Fruit fly (Drosophila melanogaster) whole organism, embryonic: ENCODE results near the gene Yip1d1.
A peak's percentile ranks its signal among the peaks of the same experiment; 100 is the strongest.

Experiments used
- Aef1 ChIP-seq: fragments of 200-800 bp; sonication (Bioruptor generic); IDR thresholded peaks from 3 replicates; pipeline ENCODE4 v1.3.6; 2022; ENCODE audit warnings: missing biosample characterization, missing genetic modification characterization
- Atf6 ChIP-seq: fragments of 200-800 bp; sonication (Bioruptor generic); IDR thresholded peaks from 2 replicates; pipeline ENCODE4 v1.3.6; 2022; ENCODE audit warnings: missing biosample characterization, missing genetic modification characterization
- B-H1 ChIP-seq: fragments of 200-800 bp; sonication (Bioruptor generic); IDR thresholded peaks from 3 replicates; pipeline ENCODE4 v1.3.6; 2022; ENCODE audit warnings: missing biosample characterization, missing genetic modification characterization
- B-H2 ChIP-seq: fragments of 200-800 bp; sonication (Bioruptor generic); optimal IDR thresholded peaks from 2 replicates; lab custom pipeline; 2018; ENCODE audit warnings: missing biosample characterization, mild to moderate bottlenecking, missing genetic modification characterization
- Bdp1 ChIP-seq: fragments of 200-800 bp; sonication (Bioruptor generic); optimal IDR thresholded peaks from 3 replicates; lab custom pipeline; 2016; ENCODE audit warnings: missing biosample characterization, missing genetic modification characterization
- Blimp-1 ChIP-seq: fragments of 200-800 bp; sonication (Bioruptor generic); optimal IDR thresholded peaks from 3 replicates; lab custom pipeline; 2018; ENCODE audit warnings: missing biosample characterization, missing genetic modification characterization, mild to moderate bottlenecking, moderate library complexity, missing genetic modification reagents
- CG12155 ChIP-seq: fragments of 200-800 bp; sonication (Bioruptor generic); optimal IDR thresholded peaks from 3 replicates; lab custom pipeline; 2016; ENCODE audit warnings: missing biosample characterization, missing genetic modification characterization
- CG13287 ChIP-seq: fragments of 200-800 bp; sonication (Bioruptor generic); IDR thresholded peaks from 2 replicates; pipeline ENCODE4 v1.3.6; 2022; ENCODE audit warnings: missing biosample characterization, missing genetic modification characterization; ENCODE audit not compliant: partially characterized antibody
- CG14965 ChIP-seq: fragments of 200-800 bp; sonication (Bioruptor generic); optimal IDR thresholded peaks from 2 replicates; lab custom pipeline; 2016; ENCODE audit warnings: missing biosample characterization, missing genetic modification characterization, borderline replicate concordance
- CG15514 ChIP-seq: fragments of 200-800 bp; sonication (Bioruptor generic); optimal IDR thresholded peaks from 3 replicates; lab custom pipeline; 2017; ENCODE audit warnings: missing biosample characterization, missing genetic modification characterization, mild to moderate bottlenecking, moderate library complexity, missing genetic modification reagents
- CG1603 ChIP-seq: fragments of 200-800 bp; sonication (Bioruptor generic); optimal IDR thresholded peaks from 2 replicates; lab custom pipeline; 2019; ENCODE audit warnings: missing biosample characterization, mild to moderate bottlenecking, missing genetic modification characterization, moderate library complexity
- CG17186 ChIP-seq: fragments of 200-800 bp; sonication (Bioruptor generic); optimal IDR thresholded peaks from 3 replicates; lab custom pipeline; 2017; ENCODE audit warnings: missing biosample characterization, missing genetic modification reagents, missing genetic modification characterization
- CG17829 ChIP-seq: fragments of 200-800 bp; optimal IDR thresholded peaks from 2 replicates; lab custom pipeline; 2019; ENCODE audit warnings: missing biosample characterization, mild to moderate bottlenecking, missing genetic modification characterization, moderate library complexity
- CG2889 ChIP-seq: fragments of 200-800 bp; sonication (Bioruptor generic); IDR thresholded peaks from 3 replicates; pipeline ENCODE4 v1.3.6; 2022; ENCODE audit warnings: missing biosample characterization, missing genetic modification characterization
- CG34376 ChIP-seq: fragments of 200-800 bp; sonication (Bioruptor generic); optimal IDR thresholded peaks from 2 replicates; lab custom pipeline; 2018; ENCODE audit warnings: missing biosample characterization, mild to moderate bottlenecking, missing genetic modification characterization
- CG4820 ChIP-seq: fragments of 200-800 bp; sonication (Bioruptor generic); optimal IDR thresholded peaks from 3 replicates; lab custom pipeline; 2016; ENCODE audit warnings: missing biosample characterization, missing genetic modification characterization
- Hmr ChIP-seq: fragments of 200-800 bp; sonication (Bioruptor generic); optimal IDR thresholded peaks from 3 replicates; lab custom pipeline; 2017; ENCODE audit warnings: mild to moderate bottlenecking, missing biosample characterization, missing genetic modification reagents, missing genetic modification characterization
- Hr3 ChIP-seq: fragments of 200-800 bp; sonication (Bioruptor generic); optimal IDR thresholded peaks from 3 replicates; lab custom pipeline; 2016; ENCODE audit warnings: missing biosample characterization, missing genetic modification characterization
- NC2α ChIP-seq: fragments of 200-800 bp; sonication (Bioruptor generic); optimal IDR thresholded peaks from 2 replicates; lab custom pipeline; 2016; ENCODE audit warnings: missing biosample characterization, missing genetic modification characterization
- Nf-YA ChIP-seq: fragments of 200-800 bp; sonication (Bioruptor generic); IDR thresholded peaks from 2 replicates; pipeline ENCODE4 v1.3.6; 2022; ENCODE audit warnings: missing biosample characterization, missing genetic modification characterization
- PHDP ChIP-seq: fragments of 200-800 bp; sonication (Bioruptor generic); optimal IDR thresholded peaks from 3 replicates; lab custom pipeline; 2018; ENCODE audit warnings: missing biosample characterization, mild to moderate bottlenecking, missing genetic modification characterization, moderate library complexity
- Six4 ChIP-seq: fragments of 200-800 bp; sonication (Bioruptor generic); optimal IDR thresholded peaks from 2 replicates; lab custom pipeline; 2016; ENCODE audit warnings: missing biosample characterization, missing genetic modification characterization
- ac ChIP-seq: fragments of 200-800 bp; sonication (Bioruptor generic); optimal IDR thresholded peaks from 3 replicates; lab custom pipeline; 2017; ENCODE audit warnings: missing biosample characterization, mild to moderate bottlenecking, missing genetic modification characterization
- al ChIP-seq: fragments of 200-800 bp; sonication (Bioruptor generic); IDR thresholded peaks from 2 replicates; pipeline ENCODE4 v1.3.6; 2022; ENCODE audit warnings: missing biosample characterization, missing genetic modification characterization
- caup ChIP-seq: fragments of 200-800 bp; sonication (Bioruptor generic); optimal IDR thresholded peaks from 3 replicates; lab custom pipeline; 2017; ENCODE audit warnings: missing biosample characterization, mild to moderate bottlenecking, missing genetic modification characterization, moderate library complexity; ENCODE audit not compliant: severe bottlenecking
- crc ChIP-seq: fragments of 200-800 bp; sonication (Bioruptor generic); optimal IDR thresholded peaks from 2 replicates; lab custom pipeline; 2016; ENCODE audit warnings: missing biosample characterization, missing genetic modification characterization
- cwo ChIP-seq: fragments of 200-800 bp; sonication (Bioruptor generic); optimal IDR thresholded peaks from 3 replicates; lab custom pipeline; 2017; ENCODE audit warnings: missing biosample characterization, missing genetic modification characterization, mild to moderate bottlenecking, moderate library complexity, missing genetic modification reagents
- fd102C ChIP-seq: fragments of 200-800 bp; sonication (Bioruptor generic); optimal IDR thresholded peaks from 2 replicates; lab custom pipeline; 2018; ENCODE audit warnings: missing biosample characterization, mild to moderate bottlenecking, missing genetic modification characterization, moderate library complexity
- ftz-f1 ChIP-seq: fragments of 200-800 bp; sonication (Bioruptor generic); optimal IDR thresholded peaks from 2 replicates; lab custom pipeline; 2016; ENCODE audit warnings: missing biosample characterization, missing genetic modification characterization
- hkb ChIP-seq, 2 experiments: fragments of 200-800 bp in 1 of 2; fragments of >200 bp in 1 of 2; sonication (Bioruptor generic) in 1 of 2; IDR thresholded peaks in 1 of 2; optimal IDR thresholded peaks in 1 of 2; 2 replicates each; pipeline versions ENCODE4 v1.3.6 to Lab custom; 2017 to 2022; ENCODE audit warnings: missing biosample characterization in 1 of 2, missing genetic modification characterization in 1 of 2
- knrl ChIP-seq: fragments of 200-800 bp; sonication (Bioruptor generic); IDR thresholded peaks from 3 replicates; pipeline ENCODE4 v1.3.6; 2022; ENCODE audit warnings: missing biosample characterization, missing genetic modification characterization; ENCODE audit not compliant: partially characterized antibody
- mirr ChIP-seq: fragments of 200-800 bp; sonication (Bioruptor generic); optimal IDR thresholded peaks from 3 replicates; lab custom pipeline; 2018; ENCODE audit warnings: missing biosample characterization, mild to moderate bottlenecking, missing genetic modification characterization
- mld ChIP-seq: fragments of 200-800 bp; sonication (Bioruptor generic); IDR thresholded peaks from 3 replicates; pipeline ENCODE4 v1.3.6; 2022; ENCODE audit warnings: missing biosample characterization, missing genetic modification characterization; ENCODE audit not compliant: partially characterized antibody
- otp ChIP-seq: fragments of 200-800 bp; sonication (Bioruptor generic); IDR thresholded peaks from 3 replicates; pipeline ENCODE4, ENCODE4 v1.3.6; 2022; ENCODE audit warnings: missing biosample characterization, missing genetic modification characterization
- ranshi ChIP-seq: fragments of 200-800 bp; sonication (Bioruptor generic); IDR thresholded peaks from 2 replicates; pipeline ENCODE4 v1.3.6; 2022; ENCODE audit warnings: missing biosample characterization, missing genetic modification characterization
- ro ChIP-seq: fragments of 200-800 bp; sonication (Bioruptor generic); IDR thresholded peaks from 2 replicates; pipeline ENCODE4 v1.3.6; 2022; ENCODE audit warnings: missing biosample characterization, missing genetic modification characterization
- sens ChIP-seq: fragments of 200-800 bp; sonication (Bioruptor generic); peaks from one replicate; lab custom pipeline; 2016; ENCODE audit warnings: missing biosample characterization, missing genetic modification characterization
- sim ChIP-seq: fragments of 200-800 bp; sonication (Bioruptor generic); IDR thresholded peaks from 2 replicates; pipeline ENCODE4 v1.3.6; 2022; ENCODE audit warnings: missing biosample characterization, missing genetic modification characterization
- sug ChIP-seq: fragments of 200-800 bp; optimal IDR thresholded peaks from 2 replicates; lab custom pipeline; 2019; ENCODE audit warnings: missing biosample characterization, mild to moderate bottlenecking, missing genetic modification characterization, moderate library complexity
- unc-4 ChIP-seq: fragments of 200-800 bp; sonication (Bioruptor generic); IDR thresholded peaks from 2 replicates; pipeline ENCODE4 v1.3.6; 2022; ENCODE audit warnings: missing biosample characterization, missing genetic modification characterization; ENCODE audit not compliant: partially characterized antibody
- vvl ChIP-seq: fragments of 200-800 bp; sonication (Bioruptor generic); IDR thresholded peaks from 2 replicates; pipeline ENCODE4 v1.3.6; 2022; ENCODE audit warnings: missing biosample characterization, missing genetic modification characterization
- zen ChIP-seq: fragments of 200-800 bp; sonication (Bioruptor generic); optimal IDR thresholded peaks from 3 replicates; lab custom pipeline; 2018; ENCODE audit warnings: missing biosample characterization, mild to moderate bottlenecking, missing genetic modification characterization, moderate library complexity

Yip1d1 gene

DNA sequence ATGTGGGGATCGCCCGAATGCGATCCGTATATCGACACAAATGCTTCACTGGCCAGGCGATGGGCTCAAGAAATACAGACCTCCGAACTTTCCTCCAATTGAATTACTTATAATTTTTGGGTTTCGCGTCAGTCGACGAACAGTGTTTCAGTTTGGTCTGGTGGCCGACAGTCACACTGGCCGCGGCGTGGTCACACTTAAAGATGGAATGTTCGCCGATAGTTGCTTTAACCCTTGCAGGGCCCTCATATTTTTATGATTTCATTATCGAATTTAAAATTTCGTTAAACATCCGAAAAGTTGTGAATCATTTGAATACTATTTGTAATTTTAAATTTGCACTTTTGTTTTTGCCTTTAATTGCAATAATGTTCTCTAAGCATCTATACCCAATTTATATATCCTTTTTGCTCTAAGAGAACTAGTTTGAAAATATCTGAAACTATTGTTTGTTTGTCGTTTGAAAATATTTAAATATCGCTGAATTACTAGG lies 18.6 kb upstream of the Yip1d1 start, which contains the start of gene Ube4B (continued):
- TF ChIP-seq CG14965 (GFP tag; lab: Kevin White, UChicago) (no peak), al (peak; percentile 62; the same call in 1 of the 2 replicates), CG13287 (GFP tag; lab: Robert Waterston, UW) (peak; percentile 88), fd102C (GFP tag; lab: Kevin White, UChicago) (no peak), ranshi (GFP tag; lab: Robert Waterston, UW) (peak; percentile 73), Hr3 (GFP tag; lab: Kevin White, UChicago) (peak; percentile 57), CG2889 (GFP tag; lab: Robert Waterston, UW) (0 out of 3 replicates have a peak, but pooled peaks have one; percentile 30), NC2α (peak; percentile 55), sens (GFP tag; lab: Kevin White, UChicago) (peak; percentile 91)

DNA sequence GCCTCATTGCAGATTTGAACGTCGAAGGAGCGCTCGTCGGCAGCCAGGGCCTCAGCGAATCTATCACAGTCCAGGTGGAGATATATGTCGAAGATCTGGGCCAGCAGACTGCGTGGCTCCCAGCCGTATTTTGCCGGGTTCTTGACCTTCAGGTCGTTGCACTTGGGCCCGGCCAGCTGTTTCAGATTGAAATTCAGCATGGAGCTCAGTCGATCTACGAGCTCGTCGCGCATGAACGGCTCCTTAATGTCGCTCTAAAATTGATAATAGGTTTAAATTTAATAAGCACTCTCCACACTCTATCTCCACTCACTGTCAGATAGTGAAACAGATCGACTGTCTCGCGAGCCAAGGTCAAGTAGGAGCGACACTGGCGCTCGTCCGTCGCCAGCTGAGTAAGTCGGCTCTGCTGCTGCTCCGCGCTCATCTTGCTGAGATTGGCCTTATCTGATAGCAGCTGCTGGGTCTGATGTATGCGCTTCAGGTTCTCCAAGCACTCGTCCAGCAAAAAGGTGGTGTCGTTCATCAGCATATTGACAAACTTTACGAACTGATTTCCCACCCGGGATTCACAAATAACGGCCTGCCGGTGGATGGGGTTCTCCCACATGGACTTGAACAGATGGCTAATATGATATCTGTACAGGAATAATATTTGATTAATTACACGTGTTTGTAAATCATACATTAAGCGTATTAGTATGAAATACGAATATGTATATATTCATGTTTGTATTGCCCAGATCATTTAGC lies 13.8 kb upstream of the Yip1d1 start:
- TF ChIP-seq CG1603 (tag; lab: Kevin White, UChicago) (no peak), CG34376 (GFP tag; lab: Kevin White, UChicago) (peak; percentile 52), ftz-f1 (GFP tag; lab: Kevin White, UChicago) (peak; percentile 44)
- TF ChIP-seq, all 482 proteins: peak for 2

- TF ChIP-seq B-H2 (GFP tag; lab: Kevin White, UChicago) (no peak), zen (tag; lab: Kevin White, UChicago) (no peak), otp (GFP tag; lab: Robert Waterston, UW) (no peak), Blimp-1 (GFP tag; lab: Kevin White, UChicago) (no peak), sim (GFP tag; lab: Robert Waterston, UW) (no peak), ro (no peak), Six4 (GFP tag; lab: Kevin White, UChicago) (no peak), Nf-YA (GFP tag; lab: Robert Waterston, UW) (no peak), CG17186 (GFP tag; lab: Kevin White, UChicago) (no peak), cwo (GFP tag; lab: Kevin White, UChicago) (no peak), CG17829 (tag; lab: Kevin White, UChicago) (no peak), CG15514 (no peak), Atf6 (GFP tag; lab: Robert Waterston, UW) (no peak)
- TF ChIP-seq, all 482 proteins: peak for 0
Measured at dm6 chr2L:13005304-13005703, 4.9 kb upstream of the Yip1d1 start.

- TF ChIP-seq CG4820 (GFP tag; lab: Kevin White, UChicago) (peak; percentile 64), unc-4 (GFP tag; lab: Robert Waterston, UW) (peak; percentile 76), Hmr (GFP tag; lab: Kevin White, UChicago) (no peak), Bdp1 (GFP tag; lab: Kevin White, UChicago) (peak; percentile 51), CG12155 (peak; percentile 80), B-H1 (peak; percentile 68), sug (tag; lab: Kevin White, UChicago) (no peak), vvl (GFP tag; lab: Robert Waterston, UW) (peak; percentile 72), knrl (GFP tag; lab: Robert Waterston, UW) (peak; percentile 91), crc (peak; percentile 51), Aef1 (GFP tag; lab: Robert Waterston, UW) (peak; percentile 81), hkb (optimal IDR thresholded peaks at IDR 0.05; lab: Kevin White, UChicago) (no peak), hkb (GFP tag; IDR thresholded peaks at IDR 0.05; lab: Robert Waterston, UW) (peak; percentile 48), mld (peak; percentile 47; the same call in 2 of the 3 replicates), PHDP (no peak), caup (GFP tag; lab: Kevin White, UChicago) (peak; percentile 65), ac (GFP tag; lab: Kevin White, UChicago) (no peak), mirr (GFP tag; lab: Kevin White, UChicago) (no peak)
Measured at dm6 chr2L:13004059-13004870, 3.8 kb upstream of the Yip1d1 start, which contains the start of the genes Vha68-1 and mTor. Gene Vha68-1, minus strand, starts transcription at chr2L:13004107. Gene mTor, plus strand, starts transcription at chr2L:13004480.
